Worm (Caenorhabditis elegans) whole organism, L4/young adult: ENCODE data around the gene ssup-72.

Source experiments
- W03F9.2 ChIP-seq: fragments of 150-350 bp; optimal IDR thresholded peaks from 2 replicates; lab custom pipeline; 2014; ENCODE audit warnings: missing biosample characterization, missing genetic modification characterization
- dao-5 ChIP-seq: sonication (generic microtip); optimal IDR thresholded peaks from 2 replicates; lab custom pipeline; 2016; ENCODE audit warnings: missing genotype, missing genetic modification characterization, moderate library complexity, missing compliant biosample characterization
- him-1 ChIP-seq: sonication (generic microtip); optimal IDR thresholded peaks from 2 replicates; lab custom pipeline; 2016; ENCODE audit warnings: missing genotype, missing genetic modification reagents, missing genetic modification characterization, missing compliant biosample characterization

The ssup-72 gene

DNA sequence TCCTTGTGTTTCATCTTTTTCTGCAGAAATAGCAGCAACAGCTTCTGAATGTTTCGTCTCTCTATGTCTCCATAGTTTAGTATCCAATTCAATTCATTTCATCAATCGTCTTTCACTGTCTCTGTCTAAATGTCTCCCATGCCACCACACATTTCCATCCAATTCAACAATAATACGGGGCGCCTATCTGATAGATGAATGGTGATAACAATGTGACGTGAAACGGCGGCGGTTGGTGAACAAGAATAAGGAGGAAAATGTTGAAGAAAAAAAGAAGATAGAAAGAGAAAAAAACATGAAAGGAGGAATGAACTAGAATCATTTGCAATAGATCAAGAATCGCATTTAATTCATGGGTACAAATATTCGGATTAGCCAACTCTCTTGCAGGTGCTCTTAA lies 45.9 kb downstream of the ssup-72 start:
- TF ChIP-seq dao-5 (no peak), W03F9.2 (tag; lab: Kevin White, UChicago) (no peak), him-1 (tag; lab: Kevin White, UChicago) (peak; percentile 5)

DNA sequence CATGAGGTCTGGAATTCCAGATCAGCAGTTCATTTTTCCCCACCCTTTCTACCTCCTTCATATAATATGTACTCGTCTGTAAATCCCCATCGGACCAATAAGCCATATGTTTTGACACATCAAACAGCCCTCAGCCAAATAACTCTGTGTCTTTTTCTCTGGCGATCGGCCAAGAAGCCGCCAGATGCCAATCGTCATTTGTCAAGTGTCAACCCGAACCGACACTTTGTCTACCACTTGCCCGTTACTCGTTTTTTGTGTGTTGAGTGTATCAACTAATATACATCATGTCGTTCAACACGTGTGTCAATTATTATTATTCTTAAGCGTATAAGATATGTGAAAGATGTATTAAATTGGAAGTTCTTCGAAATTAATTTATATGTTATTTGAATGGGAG lies 46.8 kb downstream of the ssup-72 start:
- TF ChIP-seq him-1 (tag; lab: Kevin White, UChicago) (no peak), W03F9.2 (tag; lab: Kevin White, UChicago) (no peak)

- TF ChIP-seq him-1 (tag; lab: Kevin White, UChicago), result peak; percentile 40
- TF ChIP-seq dao-5, result no peak
- no peak for TF ChIP-seq W03F9.2 (tag; lab: Kevin White, UChicago)
Measured at ce11 chrII:6823912-6824311, 47.5 kb downstream of the ssup-72 start.

ce11 chrII:6824524-6824923 lies 48.1 kb downstream of the ssup-72 start:
- no peak for TF ChIP-seq dao-5
- no peak for TF ChIP-seq W03F9.2 (tag; lab: Kevin White, UChicago)
- TF ChIP-seq him-1 (tag; lab: Kevin White, UChicago), result no peak

- TF ChIP-seq him-1 (tag; lab: Kevin White, UChicago) (no peak), dao-5 (no peak), W03F9.2 (tag; lab: Kevin White, UChicago) (no peak)
Measured at ce11 chrII:6825732-6826131, 49.3 kb downstream of the ssup-72 start.

ce11 chrII:6826726-6827125 lies 50.3 kb downstream of the ssup-72 start:
- TF ChIP-seq W03F9.2 (tag; lab: Kevin White, UChicago) (no peak), dao-5 (no peak)

ce11 chrII:6827388-6827787 lies 51.0 kb downstream of the ssup-72 start:
- TF ChIP-seq W03F9.2 (tag; lab: Kevin White, UChicago), result no peak
